Worm (Caenorhabditis elegans) whole organism, young adult: Measurements from ENCODE around the gene gop-1.

Experiments used
- F23B12.7 ChIP-seq: sonication (generic microtip); optimal IDR thresholded peaks from 2 replicates; lab custom pipeline; 2017; ENCODE audit warnings: missing genetic modification characterization, mild to moderate bottlenecking, missing compliant biosample characterization, antibody characterized with exemption, moderate library complexity; ENCODE audit not compliant: insufficient read depth
- efl-1 ChIP-seq: fragments of 150-350 bp; optimal IDR thresholded peaks from 2 replicates; lab custom pipeline; 2014; ENCODE audit warnings: missing biosample characterization, missing genetic modification reagents, missing genetic modification characterization
- let-607 ChIP-seq, 2 experiments: fragments of 200-800 bp in 1 of 2; sonication (Bioruptor generic) in 1 of 2; sonication (generic microtip) in 1 of 2; optimal IDR thresholded peaks; 2 replicates each; lab custom pipeline; 2016 to 2018; ENCODE audit warnings: mild to moderate bottlenecking in 2 of 2, missing compliant biosample characterization in 2 of 2, missing genetic modification characterization in 2 of 2, moderate library complexity in 2 of 2, missing genotype in 1 of 2
- madf-8 ChIP-seq: fragments of 200-800 bp; sonication (Bioruptor generic); conservative IDR thresholded peaks from 2 replicates; pipeline ENCODE4 v1.3.6; 2022; ENCODE audit warnings: missing genetic modification reagents, missing genetic modification characterization, missing compliant biosample characterization
- nhr-179 ChIP-seq: sonication (generic microtip); optimal IDR thresholded peaks from 2 replicates; lab custom pipeline; 2016; ENCODE audit warnings: mild to moderate bottlenecking, missing genetic modification characterization, missing compliant biosample characterization

- no peak for TF ChIP-seq let-607 (tag; optimal IDR thresholded peaks at IDR 0.05; lab: Kevin White, UChicago)
- TF ChIP-seq efl-1 (GFP tag; lab: Kevin White, UChicago) = peak; percentile 63
- TF ChIP-seq nhr-179 (tag; lab: Kevin White, UChicago) = no peak
- TF ChIP-seq F23B12.7 (tag; lab: Kevin White, UChicago) = peak; percentile 57
- no peak for TF ChIP-seq madf-8 (GFP tag; lab: Robert Waterston, UW)
Observed at ce11 chrIII:5308278-5308677, 54.0 kb downstream of the gop-1 start, which contains the start of gene mog-3.
